Worm (Caenorhabditis elegans) whole organism, early embryonic: Measurements from ENCODE around the gene F55C9.15.
"Not testable (repeated sequence)": the region's sequence is repeated elsewhere in the genome, so short reads cannot be mapped to it uniquely, and the experiment has no call there.

Source experiments
- B0310.2 ChIP-seq: sonication (generic microtip); optimal IDR thresholded peaks from 2 replicates; lab custom pipeline; 2016; ENCODE audit warnings: mild to moderate bottlenecking, missing genetic modification characterization, missing compliant biosample characterization
- F13C5.2 ChIP-seq: sonication (generic microtip); optimal IDR thresholded peaks from 2 replicates; lab custom pipeline; 2017; ENCODE audit warnings: mild to moderate bottlenecking, missing genetic modification characterization, inconsistent platforms, missing compliant biosample characterization
- aly-1 ChIP-seq: sonication (generic microtip); optimal IDR thresholded peaks from 2 replicates; lab custom pipeline; 2016; ENCODE audit warnings: missing genetic modification characterization, missing compliant biosample characterization
- ama-1 ChIP-seq: fragments of 150-350 bp; optimal IDR thresholded peaks from 2 replicates; lab custom pipeline; 2014
- ceh-13 ChIP-seq: fragments of 200-800 bp; sonication (Bioruptor generic); optimal IDR thresholded peaks from 2 replicates; lab custom pipeline; 2018; ENCODE audit warnings: mild to moderate bottlenecking, missing genetic modification characterization, missing compliant biosample characterization
- ceh-36 ChIP-seq: sonication (generic microtip); optimal IDR thresholded peaks from 2 replicates; lab custom pipeline; 2016; ENCODE audit warnings: missing genetic modification characterization, inconsistent platforms, missing compliant biosample characterization
- ets-7 ChIP-seq: sonication (generic microtip); optimal IDR thresholded peaks from 2 replicates; lab custom pipeline; 2016; ENCODE audit warnings: missing genotype, missing genetic modification characterization, missing compliant biosample characterization
- flt-1 ChIP-seq: fragments of 200-800 bp; sonication (Bioruptor generic); IDR thresholded peaks from 2 replicates; pipeline ENCODE4 v1.3.6; 2022; ENCODE audit warnings: missing genetic modification characterization, missing compliant biosample characterization
- hmbx-1 ChIP-seq: sonication (generic microtip); optimal IDR thresholded peaks from 2 replicates; lab custom pipeline; 2016; ENCODE audit warnings: mild to moderate bottlenecking, missing genetic modification characterization, missing compliant biosample characterization
- hmg-4 ChIP-seq: fragments of 200-800 bp; sonication (Bioruptor generic); optimal IDR thresholded peaks from 2 replicates; lab custom pipeline; 2018; ENCODE audit warnings: mild to moderate bottlenecking, missing genetic modification characterization, missing compliant biosample characterization
- hnd-1 ChIP-seq: sonication (generic microtip); optimal IDR thresholded peaks from 2 replicates; lab custom pipeline; 2016; ENCODE audit warnings: missing genetic modification characterization, missing compliant biosample characterization
- pes-1 ChIP-seq: fragments of 200-800 bp; sonication (Bioruptor generic); IDR thresholded peaks from 2 replicates; pipeline ENCODE4 v1.3.6; 2022; ENCODE audit warnings: missing genetic modification reagents, missing genetic modification characterization, missing compliant biosample characterization
- scrt-1 ChIP-seq: fragments of 200-800 bp; sonication (Bioruptor generic); IDR thresholded peaks from 2 replicates; pipeline ENCODE4 v1.3.6; 2022; ENCODE audit warnings: missing genetic modification characterization, missing compliant biosample characterization
- sea-1 ChIP-seq: fragments of 200-800 bp; sonication (Bioruptor generic); conservative IDR thresholded peaks from 2 replicates; pipeline ENCODE4 v1.3.6; 2022; ENCODE audit warnings: missing genetic modification characterization, missing compliant biosample characterization
- tbx-11 ChIP-seq: fragments of 200-800 bp; sonication (Bioruptor generic); IDR thresholded peaks from 2 replicates; pipeline ENCODE4 v1.3.6; 2022; ENCODE audit warnings: missing genetic modification characterization, missing compliant biosample characterization
- tbx-37 ChIP-seq: fragments of 200-800 bp; sonication (Bioruptor generic); conservative IDR thresholded peaks from 2 replicates; pipeline ENCODE4 v1.3.6; 2022; ENCODE audit warnings: missing genetic modification reagents, missing genetic modification characterization, missing compliant biosample characterization
- tra-4 ChIP-seq: sonication (generic microtip); optimal IDR thresholded peaks from 2 replicates; lab custom pipeline; 2017; ENCODE audit warnings: missing genetic modification characterization, missing compliant biosample characterization

The F55C9.15 gene

ce11 chrV:19288073-19288805 is 18.6 kb downstream of the F55C9.15 start, which contains the start of the genes F55C9.3 and fbxb-57:
TSS of gene F55C9.3 (minus strand) at chrV:19288173.
TSS of gene fbxb-57 (plus strand) at chrV:19288755.
- no peak for TF ChIP-seq ets-7 (tag; lab: Kevin White, UChicago)
- no peak for TF ChIP-seq tbx-11
- TF ChIP-seq pes-1 (GFP tag; lab: Robert Waterston, UW): no peak
- no peak for TF ChIP-seq ceh-13

ce11 chrV:19285921-19286320 is 20.9 kb downstream of the F55C9.15 start:
- TF ChIP-seq scrt-1 (GFP tag; lab: Robert Waterston, UW) (no peak), B0310.2 (no peak), aly-1 (tag; lab: Kevin White, UChicago) (no peak), tra-4 (tag; lab: Kevin White, UChicago) (no peak), flt-1 (GFP tag; lab: Robert Waterston, UW) (no peak), sea-1 (GFP tag; lab: Robert Waterston, UW) (no peak), ets-7 (tag; lab: Kevin White, UChicago) (no peak), ceh-13 (no peak), tbx-11 (no peak), tbx-37 (GFP tag; lab: Robert Waterston, UW) (no peak), ama-1 (no peak), F13C5.2 (tag; lab: Kevin White, UChicago) (no peak), hmg-4 (GFP tag; lab: Kevin White, UChicago) (no peak)

- TF ChIP-seq pes-1 (GFP tag; lab: Robert Waterston, UW) (no peak), sea-1 (GFP tag; lab: Robert Waterston, UW) (no peak), ceh-36 (tag; lab: Kevin White, UChicago) (no peak), B0310.2 (no peak), ets-7 (tag; lab: Kevin White, UChicago) (no peak), F13C5.2 (tag; lab: Kevin White, UChicago) (no peak), ama-1 (no peak), hmg-4 (GFP tag; lab: Kevin White, UChicago) (no peak), flt-1 (GFP tag; lab: Robert Waterston, UW) (no peak), ceh-13 (no peak), hmbx-1 (tag; lab: Kevin White, UChicago) (no peak)
These were observed 24.5 kb downstream of the F55C9.15 start, which contains the start of gene fbxb-117 for ce11 chrV:19282314-19282713. TSS of gene fbxb-117 (plus strand) at chrV:19282614.

ce11 chrV:19279888-19280287 is 26.9 kb downstream of the F55C9.15 start, which contains the start of gene F21D9.8:
TSS of gene F21D9.8 (minus strand) at chrV:19279988.
- TF ChIP-seq hmg-4 (GFP tag; lab: Kevin White, UChicago): no peak
- TF ChIP-seq pes-1 (GFP tag; lab: Robert Waterston, UW): no peak
- TF ChIP-seq aly-1 (tag; lab: Kevin White, UChicago): no peak
- no peak for TF ChIP-seq scrt-1 (GFP tag; lab: Robert Waterston, UW)
- TF ChIP-seq hmbx-1 (tag; lab: Kevin White, UChicago): no peak
- no peak for TF ChIP-seq flt-1 (GFP tag; lab: Robert Waterston, UW)
- TF ChIP-seq ets-7 (tag; lab: Kevin White, UChicago): no peak
- no peak for TF ChIP-seq tbx-11
- no peak for TF ChIP-seq hnd-1 (tag; lab: Kevin White, UChicago)
- no peak for TF ChIP-seq ceh-36 (tag; lab: Kevin White, UChicago)
- TF ChIP-seq ceh-13: no peak
- TF ChIP-seq tbx-37 (GFP tag; lab: Robert Waterston, UW): no peak
- TF ChIP-seq ama-1: no peak
- TF ChIP-seq B0310.2: no peak
- no peak for TF ChIP-seq F13C5.2 (tag; lab: Kevin White, UChicago)
- TF ChIP-seq tra-4 (tag; lab: Kevin White, UChicago): no peak
- no peak for TF ChIP-seq sea-1 (GFP tag; lab: Robert Waterston, UW)

ce11 chrV:19278488-19278887 is 28.3 kb downstream of the F55C9.15 start:
- TF ChIP-seq flt-1 (GFP tag; lab: Robert Waterston, UW): no peak
- no peak for TF ChIP-seq tbx-11
- TF ChIP-seq sea-1 (GFP tag; lab: Robert Waterston, UW): no peak
- no peak for TF ChIP-seq tra-4 (tag; lab: Kevin White, UChicago)
- no peak for TF ChIP-seq aly-1 (tag; lab: Kevin White, UChicago)
- no peak for TF ChIP-seq hnd-1 (tag; lab: Kevin White, UChicago)
- no peak for TF ChIP-seq tbx-37 (GFP tag; lab: Robert Waterston, UW)
- TF ChIP-seq ets-7 (tag; lab: Kevin White, UChicago): no peak
- TF ChIP-seq hmbx-1 (tag; lab: Kevin White, UChicago): no peak
- TF ChIP-seq F13C5.2 (tag; lab: Kevin White, UChicago): no peak
- TF ChIP-seq ama-1: no peak
- no peak for TF ChIP-seq B0310.2
- no peak for TF ChIP-seq ceh-13
- TF ChIP-seq pes-1 (GFP tag; lab: Robert Waterston, UW): no peak
- TF ChIP-seq ceh-36 (tag; lab: Kevin White, UChicago): no peak
- no peak for TF ChIP-seq scrt-1 (GFP tag; lab: Robert Waterston, UW)
- no peak for TF ChIP-seq hmg-4 (GFP tag; lab: Kevin White, UChicago)

- TF ChIP-seq hmg-4 (GFP tag; lab: Kevin White, UChicago) (no peak), tra-4 (tag; lab: Kevin White, UChicago) (no peak), hnd-1 (tag; lab: Kevin White, UChicago) (no peak), scrt-1 (GFP tag; lab: Robert Waterston, UW) (no peak), hmbx-1 (tag; lab: Kevin White, UChicago) (no peak), pes-1 (GFP tag; lab: Robert Waterston, UW) (no peak), sea-1 (GFP tag; lab: Robert Waterston, UW) (no peak)
These were observed 30.5 kb downstream of the F55C9.15 start for ce11 chrV:19276354-19276753.

ce11 chrV:19264148-19264547 is 42.7 kb downstream of the F55C9.15 start, which contains the start of gene F21D9.1:
TSS of gene F21D9.1 (plus strand) at chrV:19264448.
- TF ChIP-seq tbx-11; ets-7 (tag; lab: Kevin White, UChicago); flt-1 (GFP tag; lab: Robert Waterston, UW): not testable (repeated sequence)
